Worm (Caenorhabditis elegans) whole organism, L2 larva: ENCODE results near the gene dnc-2.
A peak's percentile ranks its signal among the peaks of the same experiment; 100 is the strongest.

Experiments used
- C34F6.9 ChIP-seq: fragments of 150-350 bp; optimal IDR thresholded peaks from 2 replicates; lab custom pipeline; 2014; ENCODE audit warnings: missing biosample characterization, missing genetic modification characterization
- F13H6.1 ChIP-seq: sonication (generic microtip); optimal IDR thresholded peaks from 2 replicates; lab custom pipeline; 2016; ENCODE audit warnings: missing genetic modification characterization, missing compliant biosample characterization
- R02D3.7 ChIP-seq: fragments of 150-350 bp; optimal IDR thresholded peaks from 2 replicates; lab custom pipeline; 2014; ENCODE audit warnings: missing biosample characterization, missing genetic modification characterization
- Y55F3AM.14 ChIP-seq: fragments of 200-800 bp; sonication (Bioruptor generic); optimal IDR thresholded peaks from 2 replicates; lab custom pipeline; 2018; ENCODE audit warnings: mild to moderate bottlenecking, missing genetic modification characterization, missing compliant biosample characterization
- ZK546.5 ChIP-seq: sonication (generic microtip); optimal IDR thresholded peaks from 2 replicates; lab custom pipeline; 2017; ENCODE audit warnings: missing biosample characterization, missing genetic modification characterization
- alr-1 ChIP-seq: fragments of 150-350 bp; optimal IDR thresholded peaks from 2 replicates; lab custom pipeline; 2014; ENCODE audit warnings: missing biosample characterization, missing genetic modification characterization
- aly-2 ChIP-seq: fragments of 150-350 bp; optimal IDR thresholded peaks from 2 replicates; lab custom pipeline; 2014; ENCODE audit warnings: missing biosample characterization, missing genetic modification characterization
- ama-1 ChIP-seq: fragments of 150-350 bp; optimal IDR thresholded peaks from 2 replicates; lab custom pipeline; 2018; ENCODE audit warnings: inconsistent platforms
- blmp-1 ChIP-seq: sonication (generic microtip); optimal IDR thresholded peaks from 2 replicates; lab custom pipeline; 2017; ENCODE audit warnings: missing genetic modification characterization, mild to moderate bottlenecking, missing compliant biosample characterization, antibody characterized with exemption, moderate library complexity; ENCODE audit not compliant: insufficient read depth
- ceh-16 ChIP-seq: fragments of 150-350 bp; optimal IDR thresholded peaks from 2 replicates; lab custom pipeline; 2014; ENCODE audit warnings: missing biosample characterization, missing genetic modification characterization
- ceh-82 ChIP-seq: fragments of 150-350 bp; optimal IDR thresholded peaks from 2 replicates; lab custom pipeline; 2014; ENCODE audit warnings: missing biosample characterization, missing genetic modification characterization
- crh-2 ChIP-seq: sonication (generic microtip); optimal IDR thresholded peaks from 2 replicates; lab custom pipeline; 2017; ENCODE audit warnings: missing biosample characterization, missing genetic modification characterization
- dmd-4 ChIP-seq: sonication (generic microtip); optimal IDR thresholded peaks from 2 replicates; lab custom pipeline; 2017; ENCODE audit warnings: missing biosample characterization, missing genetic modification characterization
- egl-27 ChIP-seq: sonication (generic microtip); optimal IDR thresholded peaks from 3 replicates; lab custom pipeline; 2017; ENCODE audit warnings: missing biosample characterization, missing genetic modification reagents, missing genetic modification characterization
- elt-1 ChIP-seq: fragments of 150-350 bp; optimal IDR thresholded peaks from 2 replicates; lab custom pipeline; 2014; ENCODE audit warnings: missing biosample characterization, missing genetic modification characterization
- elt-3 ChIP-seq: sonication (generic microtip); optimal IDR thresholded peaks from 2 replicates; lab custom pipeline; 2017; ENCODE audit warnings: missing biosample characterization, missing genetic modification characterization
- fos-1 ChIP-seq: fragments of 150-350 bp; optimal IDR thresholded peaks from 2 replicates; lab custom pipeline; 2014; ENCODE audit warnings: missing biosample characterization, missing genetic modification characterization
- gmeb-1 ChIP-seq: fragments of 150-350 bp; optimal IDR thresholded peaks from 2 replicates; lab custom pipeline; 2014; ENCODE audit warnings: missing biosample characterization, missing genetic modification characterization
- lin-11 ChIP-seq: fragments of 150-350 bp; sonication (generic microtip); optimal IDR thresholded peaks from 2 replicates; lab custom pipeline; 2014; ENCODE audit warnings: missing biosample characterization, missing genetic modification characterization, inconsistent platforms, mixed read lengths
- lin-13 ChIP-seq: fragments of 150-350 bp; optimal IDR thresholded peaks from 2 replicates; lab custom pipeline; 2014; ENCODE audit warnings: missing biosample characterization, missing genetic modification reagents, missing genetic modification characterization
- lin-39 ChIP-seq: fragments of 150-350 bp; optimal IDR thresholded peaks from 2 replicates; lab custom pipeline; 2014; ENCODE audit warnings: missing biosample characterization, missing genetic modification reagents, missing genetic modification characterization
- lsy-2 ChIP-seq, 2 experiments: fragments of 150-350 bp in 1 of 2; sonication (generic microtip) in 1 of 2; optimal IDR thresholded peaks; 2 replicates each; lab custom pipeline; 2014 to 2017; ENCODE audit warnings: missing biosample characterization in 2 of 2, missing genetic modification characterization in 2 of 2
- mab-5 ChIP-seq: fragments of 150-350 bp; optimal IDR thresholded peaks from 2 replicates; lab custom pipeline; 2014; ENCODE audit warnings: missing biosample characterization, missing genetic modification characterization
- mbf-1 ChIP-seq: sonication (generic microtip); optimal IDR thresholded peaks from 2 replicates; lab custom pipeline; 2017; ENCODE audit warnings: missing biosample characterization, missing genetic modification characterization
- mdl-1 ChIP-seq, 2 experiments: fragments of 150-350 bp in 1 of 2; sonication (generic microtip) in 1 of 2; optimal IDR thresholded peaks; 2 replicates each; lab custom pipeline; 2017; ENCODE audit warnings: missing biosample characterization in 2 of 2, missing genetic modification characterization in 2 of 2
- nhr-10 ChIP-seq: sonication (generic microtip); optimal IDR thresholded peaks from 2 replicates; lab custom pipeline; 2017; ENCODE audit warnings: missing biosample characterization, missing genetic modification characterization
- nhr-11 ChIP-seq: fragments of 150-350 bp; optimal IDR thresholded peaks from 2 replicates; lab custom pipeline; 2014; ENCODE audit warnings: missing biosample characterization, missing genetic modification characterization
- nhr-12 ChIP-seq: fragments of 150-350 bp; optimal IDR thresholded peaks from 2 replicates; lab custom pipeline; 2014; ENCODE audit warnings: missing biosample characterization, missing genetic modification characterization
- nhr-129 ChIP-seq: fragments of 150-350 bp; optimal IDR thresholded peaks from 2 replicates; lab custom pipeline; 2014; ENCODE audit warnings: missing biosample characterization, missing genetic modification characterization
- nhr-21 ChIP-seq: fragments of 150-350 bp; optimal IDR thresholded peaks from 2 replicates; lab custom pipeline; 2014; ENCODE audit warnings: missing biosample characterization, missing genetic modification characterization
- nhr-23 ChIP-seq: fragments of 150-350 bp; optimal IDR thresholded peaks from 2 replicates; lab custom pipeline; 2014; ENCODE audit warnings: missing biosample characterization, missing genetic modification reagents, missing genetic modification characterization
- nhr-237 ChIP-seq: fragments of 150-350 bp; optimal IDR thresholded peaks from 2 replicates; lab custom pipeline; 2014; ENCODE audit warnings: missing biosample characterization, missing genetic modification characterization
- nhr-25 ChIP-seq: fragments of 150-350 bp; sonication (generic microtip); optimal IDR thresholded peaks from 3 replicates; lab custom pipeline; 2014; ENCODE audit warnings: missing biosample characterization, missing genetic modification characterization
- nhr-6 ChIP-seq: fragments of 150-350 bp; optimal IDR thresholded peaks from 2 replicates; lab custom pipeline; 2014; ENCODE audit warnings: missing biosample characterization, missing genetic modification characterization
- nhr-77 ChIP-seq: fragments of 150-350 bp; optimal IDR thresholded peaks from 2 replicates; lab custom pipeline; 2014; ENCODE audit warnings: missing biosample characterization, missing genetic modification characterization
- peb-1 ChIP-seq: fragments of 150-350 bp; optimal IDR thresholded peaks from 2 replicates; lab custom pipeline; 2014; ENCODE audit warnings: missing biosample characterization, missing genetic modification characterization
- sem-4 ChIP-seq: fragments of 150-350 bp; optimal IDR thresholded peaks from 2 replicates; lab custom pipeline; 2014; ENCODE audit warnings: missing biosample characterization, missing genetic modification reagents, missing genetic modification characterization
- skn-1 ChIP-seq: sonication (generic microtip); optimal IDR thresholded peaks from 2 replicates; lab custom pipeline; 2017; ENCODE audit warnings: missing biosample characterization, missing genetic modification characterization
- sma-3 ChIP-seq: sonication (generic microtip); optimal IDR thresholded peaks from 2 replicates; lab custom pipeline; 2016; ENCODE audit warnings: missing genetic modification reagents, missing genetic modification characterization, missing compliant biosample characterization
- sma-9 ChIP-seq, 2 experiments: fragments of 150-350 bp in 1 of 2; sonication (generic microtip) in 1 of 2; optimal IDR thresholded peaks; 2 replicates each; lab custom pipeline; 2014 to 2016; ENCODE audit warnings: missing genetic modification characterization in 2 of 2, mild to moderate bottlenecking in 1 of 2, missing biosample characterization in 1 of 2, missing compliant biosample characterization in 1 of 2, missing genetic modification reagents in 1 of 2, moderate library complexity in 1 of 2
- snpc-4 ChIP-seq: fragments of 150-350 bp; optimal IDR thresholded peaks from 2 replicates; lab custom pipeline; 2014; ENCODE audit warnings: missing biosample characterization, missing genetic modification characterization
- unc-39 ChIP-seq: fragments of 150-350 bp; optimal IDR thresholded peaks from 2 replicates; lab custom pipeline; 2014; ENCODE audit warnings: missing biosample characterization, missing genetic modification characterization
- unc-55 ChIP-seq: fragments of 150-350 bp; sonication (generic microtip); optimal IDR thresholded peaks from 3 replicates; lab custom pipeline; 2014; ENCODE audit warnings: missing biosample characterization, missing genetic modification reagents, missing genetic modification characterization
- unc-62 ChIP-seq: fragments of 150-350 bp; optimal IDR thresholded peaks from 2 replicates; lab custom pipeline; 2014; ENCODE audit warnings: missing biosample characterization, missing genetic modification reagents, missing genetic modification characterization
- zag-1 ChIP-seq: fragments of 150-350 bp; optimal IDR thresholded peaks from 2 replicates; lab custom pipeline; 2014; ENCODE audit warnings: missing biosample characterization, missing genetic modification characterization
- ztf-1 ChIP-seq: fragments of 200-800 bp; sonication (Bioruptor generic); conservative IDR thresholded peaks from 2 replicates; pipeline ENCODE4 v1.3.6; 2022; ENCODE audit warnings: missing genetic modification characterization, missing compliant biosample characterization
- ztf-11 ChIP-seq: sonication (generic microtip); optimal IDR thresholded peaks from 2 replicates; lab custom pipeline; 2017; ENCODE audit warnings: missing biosample characterization, missing genetic modification characterization
- ztf-4 ChIP-seq: fragments of 150-350 bp; optimal IDR thresholded peaks from 2 replicates; lab custom pipeline; 2014; ENCODE audit warnings: missing biosample characterization, missing genetic modification characterization

Gene dnc-2

DNA sequence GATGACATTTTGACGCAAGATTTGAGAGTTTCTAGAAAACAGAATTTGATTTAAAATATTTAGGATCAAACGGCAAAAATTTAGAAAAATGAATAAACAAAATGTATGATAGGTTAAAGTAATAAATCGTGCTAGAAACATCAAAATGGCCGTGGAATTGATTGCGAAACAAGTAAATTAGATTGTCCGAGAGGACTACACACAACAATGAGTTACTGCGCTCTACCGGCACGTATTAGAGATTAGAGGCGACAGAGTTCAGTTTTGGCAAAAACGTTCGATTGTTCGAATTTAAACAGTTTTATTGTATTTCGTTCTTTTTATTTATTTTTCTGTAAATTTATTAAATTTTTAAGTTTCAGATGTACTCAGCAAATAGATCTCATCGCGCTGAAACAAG, at the start of gene dnc-2, which contains the start of gene bcl-7:
Gene dnc-2 (minus strand): TSS at position 33 of the 400 bp plus-strand sequence.
Gene bcl-7 (plus strand): TSS at position 363 of the 400 bp plus-strand sequence.
- TF ChIP-seq ztf-11 (tag; lab: Kevin White, UChicago) (no peak), nhr-12 (no peak), aly-2 (tag; lab: Kevin White, UChicago) (no peak), nhr-77 (tag; lab: Kevin White, UChicago) (no peak), elt-1 (no peak), nhr-11 (tag; lab: Kevin White, UChicago) (no peak), gmeb-1 (tag; lab: Kevin White, UChicago) (peak; percentile 47), alr-1 (tag; lab: Kevin White, UChicago) (no peak), lin-13 (peak; percentile 41), crh-2 (tag; lab: Kevin White, UChicago) (peak; percentile 54), lin-39 (no peak), ceh-16 (no peak), R02D3.7 (tag; lab: Kevin White, UChicago) (no peak), nhr-10 (tag; lab: Kevin White, UChicago) (no peak), snpc-4 (tag; lab: Kevin White, UChicago) (peak; percentile 32), blmp-1 (tag; lab: Kevin White, UChicago) (no peak), sem-4 (tag; lab: Kevin White, UChicago) (no peak), sma-3 (peak; percentile 39), F13H6.1 (tag; lab: Kevin White, UChicago) (peak; percentile 26), ztf-1 (GFP tag; lab: Robert Waterston, UW) (no peak), nhr-129 (tag; lab: Kevin White, UChicago) (peak; percentile 36), unc-55 (GFP tag; lab: Kevin White, UChicago) (peak; percentile 84), elt-3 (tag; lab: Kevin White, UChicago) (no peak), lsy-2 (tag; optimal IDR thresholded peaks at IDR 0.05; lab: Kevin White, UChicago) (peak; percentile 30 to 79), mbf-1 (no peak), zag-1 (tag; lab: Kevin White, UChicago) (no peak), mdl-1 (tag; optimal IDR thresholded peaks at IDR 0.05; lab: Kevin White, UChicago) (no peak), ZK546.5 (tag; lab: Kevin White, UChicago) (no peak), C34F6.9 (peak; percentile 85), nhr-25 (tag; lab: Kevin White, UChicago) (peak; percentile 60), unc-39 (tag; lab: Kevin White, UChicago) (no peak), ztf-4 (tag; lab: Kevin White, UChicago) (no peak), nhr-21 (peak; percentile 38), lin-11 (tag; lab: Kevin White, UChicago) (peak; percentile 17), nhr-23 (tag; lab: Kevin White, UChicago) (no peak), sma-9 (GFP tag; optimal IDR thresholded peaks at IDR 0.05; lab: Kevin White, UChicago) (peak; percentile 58), sma-9 (tag; optimal IDR thresholded peaks at IDR 0.05; lab: Kevin White, UChicago) (no peak), ama-1 (lab: Kevin White, UChicago) (no peak), nhr-237 (tag; lab: Kevin White, UChicago) (no peak), nhr-6 (no peak), ceh-82 (no peak), Y55F3AM.14 (no peak), peb-1 (tag; lab: Kevin White, UChicago) (no peak), egl-27 (tag; lab: Kevin White, UChicago) (no peak), mab-5 (tag; lab: Kevin White, UChicago) (no peak), skn-1 (tag; lab: Kevin White, UChicago) (no peak), dmd-4 (tag; lab: Kevin White, UChicago) (no peak), unc-62 (GFP tag; lab: Kevin White, UChicago) (no peak), fos-1 (peak; percentile 27)
